Comparison of ENCODE assay signal across 4 worm cellular contexts in the genomic region with DNA sequence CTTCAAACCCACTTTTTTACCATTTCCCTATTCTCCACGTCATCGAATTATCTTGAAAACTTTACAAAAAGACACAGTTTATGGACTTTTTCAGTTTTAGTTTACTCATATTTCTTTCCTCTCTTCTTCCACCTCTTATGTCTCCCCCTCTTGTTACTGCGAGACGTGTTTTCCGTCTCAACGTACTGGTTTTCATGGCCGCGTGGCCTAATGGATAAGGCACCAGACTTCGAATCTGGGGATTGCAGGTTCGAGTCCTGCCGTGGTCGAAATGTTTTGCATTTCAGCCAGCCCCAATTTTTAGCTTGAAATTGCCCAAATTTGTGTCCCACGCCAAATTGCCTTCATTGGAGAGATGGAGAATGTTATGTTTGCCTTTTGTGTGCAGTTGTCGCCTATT.
TF ChIP-seq lines count a peak whose summit lies in the region.

No protein-coding gene starts in this region.

TF ChIP-seq in whole organism, L2 larva, 48 proteins besides CTCF, POLR2A, EP300 and RAD21 (continued from another document):
- no peak for TF ChIP-seq C34F6.9 (tag; optimal IDR thresholded peaks at IDR 0.05; lab: Kevin White, UChicago)
- TF ChIP-seq skn-1 (tag; optimal IDR thresholded peaks at IDR 0.05; lab: Kevin White, UChicago): no peak
- peak; percentile 51 for TF ChIP-seq egl-27 (tag; optimal IDR thresholded peaks at IDR 0.05; lab: Kevin White, UChicago)
- no peak for TF ChIP-seq unc-39 (tag; optimal IDR thresholded peaks at IDR 0.05; lab: Kevin White, UChicago)
- no peak for TF ChIP-seq lin-39 (tag; optimal IDR thresholded peaks at IDR 0.05; lab: Kevin White, UChicago)
- TF ChIP-seq mab-5 (tag; optimal IDR thresholded peaks at IDR 0.05; lab: Kevin White, UChicago): no peak
- TF ChIP-seq aly-2 (tag; optimal IDR thresholded peaks at IDR 0.05; lab: Kevin White, UChicago): no peak
- no peak for TF ChIP-seq nhr-12 (tag; optimal IDR thresholded peaks at IDR 0.05; lab: Kevin White, UChicago)
- no peak for TF ChIP-seq nhr-77 (tag; optimal IDR thresholded peaks at IDR 0.05; lab: Kevin White, UChicago)
- TF ChIP-seq sem-4 (tag; optimal IDR thresholded peaks at IDR 0.05; lab: Kevin White, UChicago): no peak
- TF ChIP-seq nhr-23 (tag; optimal IDR thresholded peaks at IDR 0.05; lab: Kevin White, UChicago): no peak
- TF ChIP-seq mbf-1 (tag; optimal IDR thresholded peaks at IDR 0.05; lab: Kevin White, UChicago): no peak
- peak; percentile 32 for TF ChIP-seq gmeb-1 (tag; optimal IDR thresholded peaks at IDR 0.05; lab: Kevin White, UChicago)
- TF ChIP-seq ztf-4 (tag; optimal IDR thresholded peaks at IDR 0.05; lab: Kevin White, UChicago): no peak
- TF ChIP-seq elt-3 (tag; optimal IDR thresholded peaks at IDR 0.05; lab: Kevin White, UChicago): no peak
- no peak for TF ChIP-seq unc-62 (GFP tag; optimal IDR thresholded peaks at IDR 0.05; lab: Kevin White, UChicago)
- TF ChIP-seq nhr-11 (tag; optimal IDR thresholded peaks at IDR 0.05; lab: Kevin White, UChicago): peak; percentile 26
- TF ChIP-seq elt-1 (tag; optimal IDR thresholded peaks at IDR 0.05; lab: Kevin White, UChicago): no peak
- TF ChIP-seq sma-9 (GFP tag; optimal IDR thresholded peaks at IDR 0.05; lab: Kevin White, UChicago): peak; percentile 58
- TF ChIP-seq sma-9 (tag; optimal IDR thresholded peaks at IDR 0.05; lab: Kevin White, UChicago): no peak
- TF ChIP-seq peb-1 (tag; optimal IDR thresholded peaks at IDR 0.05; lab: Kevin White, UChicago): no peak
- peak; percentile 58 for TF ChIP-seq nhr-25 (tag; optimal IDR thresholded peaks at IDR 0.05; lab: Kevin White, UChicago)
- TF ChIP-seq F13H6.1 (tag; optimal IDR thresholded peaks at IDR 0.05; lab: Kevin White, UChicago): peak; percentile 22
- no peak for TF ChIP-seq ztf-11 (tag; optimal IDR thresholded peaks at IDR 0.05; lab: Kevin White, UChicago)
- TF ChIP-seq ama-1 (optimal IDR thresholded peaks at IDR 0.05; lab: Kevin White, UChicago): no peak
- TF ChIP-seq ceh-82 (tag; optimal IDR thresholded peaks at IDR 0.05; lab: Kevin White, UChicago): no peak
- peak; percentile 25 for TF ChIP-seq lin-11 (tag; optimal IDR thresholded peaks at IDR 0.05; lab: Kevin White, UChicago)

TF ChIP-seq in whole organism, L4 larva, 104 proteins besides CTCF, POLR2A, EP300 and RAD21 (continued from another document and continues in another):
- TF ChIP-seq nhr-76 (tag; optimal IDR thresholded peaks at IDR 0.05; lab: Kevin White, UChicago) (no peak), sdz-12 (GFP tag; optimal IDR thresholded peaks at IDR 0.05; lab: Kevin White, UChicago) (peak; percentile 69), egl-43 (GFP tag; IDR thresholded peaks at IDR 0.05; lab: Robert Waterston, UW) (peak; percentile 96), unc-62 (GFP tag; optimal IDR thresholded peaks at IDR 0.05 in 1 of 2; lab: Kevin White, UChicago) (no peak), unc-62 (tag; optimal IDR thresholded peaks at IDR 0.05; lab: Kevin White, UChicago) (no peak), ces-1 (GFP tag; optimal IDR thresholded peaks at IDR 0.05; lab: Kevin White, UChicago) (no peak), zfp-3 (GFP tag; conservative IDR thresholded peaks at IDR 0.05; lab: Robert Waterston, UW) (peak; percentile 49; the same call in 1 of the 2 replicates), nhr-237 (tag; optimal IDR thresholded peaks at IDR 0.05; lab: Kevin White, UChicago) (no peak), zip-2 (tag; optimal IDR thresholded peaks at IDR 0.05; lab: Kevin White, UChicago) (no peak), zfp-2 (tag; optimal IDR thresholded peaks at IDR 0.05; lab: Kevin White, UChicago) (no peak), F44E2.7 (GFP tag; IDR thresholded peaks at IDR 0.05; lab: Robert Waterston, UW) (peak; percentile 85; the same call in 1 of the 2 replicates), pqm-1 (tag; optimal IDR thresholded peaks at IDR 0.05; lab: Kevin White, UChicago) (no peak), lir-3 (tag; optimal IDR thresholded peaks at IDR 0.05; lab: Kevin White, UChicago) (no peak), arid-1 (GFP tag; conservative IDR thresholded peaks at IDR 0.05; lab: Robert Waterston, UW) (peak; percentile 84), fkh-10 (GFP tag; optimal IDR thresholded peaks at IDR 0.05; lab: Kevin White, UChicago) (no peak), nhr-48 (tag; optimal IDR thresholded peaks at IDR 0.05; lab: Kevin White, UChicago) (peak; percentile 62), spr-3 (GFP tag; optimal IDR thresholded peaks at IDR 0.05; lab: Kevin White, UChicago) (peak; percentile 71), ceh-62 (tag; optimal IDR thresholded peaks at IDR 0.05; lab: Kevin White, UChicago) (no peak), Y48G9A.11 (GFP tag; IDR thresholded peaks at IDR 0.05; lab: Robert Waterston, UW) (peak; percentile 90), egl-27 (tag; optimal IDR thresholded peaks at IDR 0.05; lab: Kevin White, UChicago) (no peak), mxl-2 (GFP tag; conservative IDR thresholded peaks at IDR 0.05; lab: Robert Waterston, UW) (peak; percentile 69; the same call in 1 of the 2 replicates), mep-1 (tag; optimal IDR thresholded peaks at IDR 0.05; lab: Kevin White, UChicago) (peak; percentile 64), ZK337.2 (GFP tag; IDR thresholded peaks at IDR 0.05; lab: Robert Waterston, UW) (peak; percentile 70), mxl-3 (GFP tag; optimal IDR thresholded peaks at IDR 0.05; lab: Kevin White, UChicago) (peak; percentile 64), mdt-29 (GFP tag; IDR thresholded peaks at IDR 0.05; lab: Robert Waterston, UW) (peak; percentile 68; the same call in 1 of the 2 replicates), ztf-11 (tag; optimal IDR thresholded peaks at IDR 0.05; lab: Kevin White, UChicago) (no peak), dmd-9 (GFP tag; IDR thresholded peaks at IDR 0.05; lab: Robert Waterston, UW) (peak; percentile 57; the same call in 1 of the 2 replicates), Y75B8A.6 (GFP tag; IDR thresholded peaks at IDR 0.05; lab: Robert Waterston, UW) (peak; percentile 72; the same call in 1 of the 2 replicates), ceh-28 (tag; optimal IDR thresholded peaks at IDR 0.05; lab: Kevin White, UChicago) (no peak), saeg-2 (GFP tag; IDR thresholded peaks at IDR 0.05; lab: Robert Waterston, UW) (0 out of 2 replicates have a peak, but pooled peaks have one; percentile 46), lsy-2 (tag; optimal IDR thresholded peaks at IDR 0.05; lab: Kevin White, UChicago) (peak in 1 of 2 experiments; percentile 29), ZK546.5 (tag; optimal IDR thresholded peaks at IDR 0.05; lab: Kevin White, UChicago) (no peak), nhr-41 (GFP tag; IDR thresholded peaks at IDR 0.05; lab: Robert Waterston, UW) (peak; percentile 82; the same call in 1 of the 2 replicates), duxl-1 (tag; optimal IDR thresholded peaks at IDR 0.05; lab: Kevin White, UChicago; ENCODE audit: poor library complexity) (peak; percentile 59)

TF ChIP-seq in whole organism, late embryonic, 69 proteins besides CTCF, POLR2A, EP300 and RAD21 (continued from another document and continues in another):
- TF ChIP-seq ceh-6 (GFP tag; optimal IDR thresholded peaks at IDR 0.05; lab: Kevin White, UChicago): peak; percentile 88
- no peak for TF ChIP-seq nhr-11 (tag; optimal IDR thresholded peaks at IDR 0.05; lab: Kevin White, UChicago)
- peak; percentile 16 for TF ChIP-seq lim-6 (tag; optimal IDR thresholded peaks at IDR 0.05; lab: Kevin White, UChicago)
- TF ChIP-seq eyg-1 (tag; optimal IDR thresholded peaks at IDR 0.05; lab: Kevin White, UChicago): peak; percentile 82
- TF ChIP-seq Y22D7AL.16 (tag; optimal IDR thresholded peaks at IDR 0.05; lab: Kevin White, UChicago): peak; percentile 81
- peak; percentile 80 for TF ChIP-seq unc-3 (GFP tag; conservative IDR thresholded peaks at IDR 0.05; lab: Robert Waterston, UW)
- TF ChIP-seq unc-3 (tag; optimal IDR thresholded peaks at IDR 0.05; lab: Kevin White, UChicago): peak; percentile 63
- TF ChIP-seq ztf-16 (tag; optimal IDR thresholded peaks at IDR 0.05; lab: Kevin White, UChicago): peak; percentile 68
- peak; percentile 65 for TF ChIP-seq zip-5 (tag; optimal IDR thresholded peaks at IDR 0.05; lab: Kevin White, UChicago)
- TF ChIP-seq elt-4 (tag; optimal IDR thresholded peaks at IDR 0.05; lab: Kevin White, UChicago): no peak
- TF ChIP-seq hlh-13 (GFP tag; optimal IDR thresholded peaks at IDR 0.05; lab: Kevin White, UChicago): peak; percentile 73
- TF ChIP-seq ceh-48 (tag; optimal IDR thresholded peaks at IDR 0.05; lab: Kevin White, UChicago): peak; percentile 73
- TF ChIP-seq nfya-1 (tag; optimal IDR thresholded peaks at IDR 0.05; lab: Kevin White, UChicago): peak; percentile 53
- peak; percentile 81 for TF ChIP-seq gmeb-2 (tag; optimal IDR thresholded peaks at IDR 0.05; lab: Kevin White, UChicago)
- peak; percentile 89 for TF ChIP-seq nhr-232 (tag; optimal IDR thresholded peaks at IDR 0.05; lab: Kevin White, UChicago)
- TF ChIP-seq fkh-10 (GFP tag; optimal IDR thresholded peaks at IDR 0.05; lab: Kevin White, UChicago): no peak
- peak; percentile 93 for TF ChIP-seq hlh-6 (tag; optimal IDR thresholded peaks at IDR 0.05; lab: Kevin White, UChicago)
- TF ChIP-seq sox-2 (GFP tag; IDR thresholded peaks at IDR 0.05; lab: Robert Waterston, UW): peak; percentile 76
- peak; percentile 42 for TF ChIP-seq dmd-4 (tag; optimal IDR thresholded peaks at IDR 0.05; lab: Kevin White, UChicago; ENCODE audit: borderline replicate concordance)
- peak; percentile 72 for TF ChIP-seq C08G9.2 (tag; optimal IDR thresholded peaks at IDR 0.05; lab: Kevin White, UChicago)
- peak; percentile 70 for TF ChIP-seq ceh-18 (tag; optimal IDR thresholded peaks at IDR 0.05; lab: Kevin White, UChicago)
- peak; percentile 89 for TF ChIP-seq ttx-3 (tag; optimal IDR thresholded peaks at IDR 0.05; lab: Kevin White, UChicago)
- no peak for TF ChIP-seq ceh-22 (tag; optimal IDR thresholded peaks at IDR 0.05; lab: Kevin White, UChicago)
- peak; percentile 75 for TF ChIP-seq pha-2 (tag; optimal IDR thresholded peaks at IDR 0.05; lab: Kevin White, UChicago)
- TF ChIP-seq pros-1 (tag; optimal IDR thresholded peaks at IDR 0.05; lab: Kevin White, UChicago): no peak
- peak; percentile 84 for TF ChIP-seq pat-9 (tag; optimal IDR thresholded peaks at IDR 0.05; lab: Kevin White, UChicago)
- TF ChIP-seq ceh-2 (tag; optimal IDR thresholded peaks at IDR 0.05; lab: Kevin White, UChicago): peak; percentile 60
- no peak for TF ChIP-seq pha-4 (tag; optimal IDR thresholded peaks at IDR 0.05; lab: Kevin White, UChicago)
- peak; percentile 74 for TF ChIP-seq ceh-9 (tag; optimal IDR thresholded peaks at IDR 0.05; lab: Kevin White, UChicago)
- peak; percentile 83 for TF ChIP-seq ceh-45 (GFP tag; IDR thresholded peaks at IDR 0.05; lab: Robert Waterston, UW)
- TF ChIP-seq ceh-30 (tag; optimal IDR thresholded peaks at IDR 0.05; lab: Kevin White, UChicago): no peak
- TF ChIP-seq pag-3 (tag; optimal IDR thresholded peaks at IDR 0.05; lab: Kevin White, UChicago; ENCODE audit: borderline replicate concordance): peak; percentile 68
- peak; percentile 88 for TF ChIP-seq unc-86 (tag; optimal IDR thresholded peaks at IDR 0.05; lab: Kevin White, UChicago)
- TF ChIP-seq hlh-30 (tag; optimal IDR thresholded peaks at IDR 0.05; lab: Kevin White, UChicago; ENCODE audit: insufficient read depth): peak; percentile 39
- TF ChIP-seq pqm-1 (tag; optimal IDR thresholded peaks at IDR 0.05; lab: Kevin White, UChicago): no peak
- peak; percentile 76 for TF ChIP-seq madf-2 (tag; optimal IDR thresholded peaks at IDR 0.05; lab: Kevin White, UChicago)
- TF ChIP-seq tbx-7 (tag; optimal IDR thresholded peaks at IDR 0.05; lab: Kevin White, UChicago): peak; percentile 45

TF ChIP-seq in whole organism, mixed stage, embryonic, 35 proteins besides CTCF, POLR2A, EP300 and RAD21 (continued from another document):
- peak; percentile 86 for TF ChIP-seq lin-32 (GFP tag; optimal IDR thresholded peaks at IDR 0.05; lab: Kevin White, UChicago)
- TF ChIP-seq mep-1 (tag; optimal IDR thresholded peaks at IDR 0.05; lab: Kevin White, UChicago): peak; percentile 6
- no peak for TF ChIP-seq nhr-237 (tag; optimal IDR thresholded peaks at IDR 0.05; lab: Kevin White, UChicago)
- no peak for TF ChIP-seq nhr-76 (tag; optimal IDR thresholded peaks at IDR 0.05; lab: Kevin White, UChicago)
- no peak for TF ChIP-seq blmp-1 (tag; optimal IDR thresholded peaks at IDR 0.05; lab: Kevin White, UChicago)
- peak; percentile 79 for TF ChIP-seq flh-1 (GFP tag; optimal IDR thresholded peaks at IDR 0.05; lab: Kevin White, UChicago)
- TF ChIP-seq ceh-43 (GFP tag; optimal IDR thresholded peaks at IDR 0.05; lab: Kevin White, UChicago): peak; percentile 90
